Fruit fly (Drosophila melanogaster): ENCODE results near the gene Mst27D.

The Mst27D gene

dm6 chr2L:7049009-7049647 is 11.5 kb downstream of the Mst27D start (continued):
- TF ChIP-seq D19A (tag; optimal IDR thresholded peaks at IDR 0.05) (no peak), z (GFP tag; IDR thresholded peaks at IDR 0.05) (no peak), CG4820 (GFP tag; optimal IDR thresholded peaks at IDR 0.05) (no peak), E2f1 (GFP tag; IDR thresholded peaks at IDR 0.05) (no peak), CG31441 (GFP tag; IDR thresholded peaks at IDR 0.05) (no peak; the same call in 1 of the 2 replicates), Kr (GFP tag; optimal IDR thresholded peaks at IDR 0.05) (no peak), CG6654 (GFP tag; optimal IDR thresholded peaks at IDR 0.05) (no peak), CG8388 (GFP tag; optimal IDR thresholded peaks at IDR 0.05) (no peak), CG10274 (GFP tag; optimal IDR thresholded peaks at IDR 0.05) (no peak), CG33557 (GFP tag; optimal IDR thresholded peaks at IDR 0.05) (peak; percentile 16), CG13775 (GFP tag; optimal IDR thresholded peaks at IDR 0.05) (no peak), Atf-2 (GFP tag; optimal IDR thresholded peaks at IDR 0.05) (no peak), Bgb (GFP tag; IDR thresholded peaks at IDR 0.05; ENCODE audit: partially characterized antibody) (peak; percentile 99), CG1792 (GFP tag; optimal IDR thresholded peaks at IDR 0.05) (no peak), nau (GFP tag; optimal IDR thresholded peaks at IDR 0.05) (no peak), CG11456 (GFP tag; IDR thresholded peaks at IDR 0.05) (0 out of 3 replicates have a peak, but pooled peaks have one; percentile 53), ase (GFP tag; IDR thresholded peaks at IDR 0.05) (no peak), Neu2 (GFP tag; optimal IDR thresholded peaks at IDR 0.05; ENCODE audit: borderline replicate concordance) (no peak), CG4854 (GFP tag; optimal IDR thresholded peaks at IDR 0.05) (no peak), CG7963 (GFP tag; IDR thresholded peaks at IDR 0.05; ENCODE audit: partially characterized antibody) (peak; percentile 100), CG18619 (GFP tag; optimal IDR thresholded peaks at IDR 0.05) (no peak), nom (GFP tag; optimal IDR thresholded peaks at IDR 0.05) (peak; percentile 77), CG1602 (GFP tag; optimal IDR thresholded peaks at IDR 0.05) (no peak), CG12104 (GFP tag; optimal IDR thresholded peaks at IDR 0.05) (no peak), CG6854 (GFP tag; optimal IDR thresholded peaks at IDR 0.05) (peak; percentile 49), CG8089 (GFP tag; optimal IDR thresholded peaks at IDR 0.05) (no peak), CG6254 (GFP tag; optimal IDR thresholded peaks at IDR 0.05) (no peak), dimm (GFP tag; IDR thresholded peaks at IDR 0.05) (no peak), Bdp1 (GFP tag; optimal IDR thresholded peaks at IDR 0.05) (no peak), CG5180 (GFP tag; optimal IDR thresholded peaks at IDR 0.05) (no peak), CG6791 (GFP tag; IDR thresholded peaks at IDR 0.05; ENCODE audit: partially characterized antibody) (peak; percentile 100), sens-2 (GFP tag; IDR thresholded peaks at IDR 0.05) (no peak), CG14710 (tag; optimal IDR thresholded peaks at IDR 0.05) (peak; percentile 9), CG4282 (GFP tag; optimal IDR thresholded peaks at IDR 0.05) (no peak), jigr1 (GFP tag; IDR thresholded peaks at IDR 0.05) (no peak), lmd (GFP tag; IDR thresholded peaks at IDR 0.05) (no peak), CG16813 (GFP tag; IDR thresholded peaks at IDR 0.05; ENCODE audit: partially characterized antibody) (peak; percentile 97), danr (GFP tag; IDR thresholded peaks at IDR 0.05) (no peak), CG18599 (GFP tag; optimal IDR thresholded peaks at IDR 0.05) (peak; percentile 28), CkIIα-i1 (GFP tag; IDR thresholded peaks at IDR 0.05) (no peak), lola (GFP tag; optimal IDR thresholded peaks at IDR 0.05) (no peak), aop (GFP tag; IDR thresholded peaks at IDR 0.05) (0 out of 2 replicates have a peak, but pooled peaks have one; percentile 20), Doc3 (GFP tag; IDR thresholded peaks at IDR 0.05; ENCODE audit: partially characterized antibody) (peak; percentile 80), CG5953 (GFP tag; IDR thresholded peaks at IDR 0.05) (no peak), inv (GFP tag; IDR thresholded peaks at IDR 0.05; ENCODE audit: partially characterized antibody) (peak; percentile 90), CG2120 (GFP tag; optimal IDR thresholded peaks at IDR 0.05) (peak; percentile 35), CG8290 (GFP tag; optimal IDR thresholded peaks at IDR 0.05) (peak; percentile 24), CG8290 (tag; optimal IDR thresholded peaks at IDR 0.05) (peak in 1 of 2 experiments; percentile 86), bbx (GFP tag; IDR thresholded peaks at IDR 0.05; ENCODE audit: partially characterized antibody) (peak; percentile 99), CG1529 (GFP tag; optimal IDR thresholded peaks at IDR 0.05) (no peak)

Data from whole organism, embryonic.